Fruit fly (Drosophila melanogaster): ENCODE results near the gene lsn.

lsn gene

dm6 chr3R:21853618-21854573 is 11.1 kb upstream of the lsn start (continued):
- TF ChIP-seq CG9797 (GFP tag; optimal IDR thresholded peaks at IDR 0.05) (no peak), chn (GFP tag; optimal IDR thresholded peaks at IDR 0.05) (no peak), z (GFP tag; IDR thresholded peaks at IDR 0.05) (no peak), Pdp1 (GFP tag; optimal IDR thresholded peaks at IDR 0.05) (peak in 1 of 2 experiments; percentile 89), CG9609 (GFP tag; optimal IDR thresholded peaks at IDR 0.05) (no peak), phol (tag; optimal IDR thresholded peaks at IDR 0.05) (no peak), knrl (GFP tag; IDR thresholded peaks at IDR 0.05; ENCODE audit: partially characterized antibody) (no peak), Sry-β (GFP tag; optimal IDR thresholded peaks at IDR 0.05) (no peak), CG30431 (GFP tag; optimal IDR thresholded peaks at IDR 0.05) (no peak), Deaf1 (tag; optimal IDR thresholded peaks at IDR 0.05) (peak; percentile 55), klu (GFP tag; IDR thresholded peaks at IDR 0.05) (no peak), Dad (GFP tag; optimal IDR thresholded peaks at IDR 0.05) (no peak), slp2 (GFP tag; optimal IDR thresholded peaks at IDR 0.05) (no peak), CG2129 (GFP tag; IDR thresholded peaks at IDR 0.05; ENCODE audit: partially characterized antibody) (no peak), br (optimal IDR thresholded peaks at IDR 0.05) (no peak), run (tag; optimal IDR thresholded peaks at IDR 0.05) (peak; percentile 8), Antp (GFP tag; optimal IDR thresholded peaks at IDR 0.05) (no peak), dati (GFP tag; IDR thresholded peaks at IDR 0.05) (no peak), CG17612 (GFP tag; IDR thresholded peaks at IDR 0.05) (no peak), Jarid2 (GFP tag; optimal IDR thresholded peaks at IDR 0.05) (no peak), CG13123 (GFP tag; optimal IDR thresholded peaks at IDR 0.05) (no peak), CG11560 (tag; IDR thresholded peaks at IDR 0.05) (no peak), shn (GFP tag; optimal IDR thresholded peaks at IDR 0.05) (no peak), dysf (GFP tag; IDR thresholded peaks at IDR 0.05) (no peak), CG10979 (tag; optimal IDR thresholded peaks at IDR 0.05) (no peak), sd (tag; optimal IDR thresholded peaks at IDR 0.05) (peak; percentile 63), pho (GFP tag; optimal IDR thresholded peaks at IDR 0.05) (no peak), CG8924 (tag; optimal IDR thresholded peaks at IDR 0.05) (no peak), MESR4 (GFP tag; optimal IDR thresholded peaks at IDR 0.05) (no peak), CG11085 (GFP tag; IDR thresholded peaks at IDR 0.05) (no peak), CG11093 (GFP tag; IDR thresholded peaks at IDR 0.05) (no peak), CG4424 (GFP tag; optimal IDR thresholded peaks at IDR 0.05) (no peak), CG7928 (GFP tag; optimal IDR thresholded peaks at IDR 0.05) (no peak), jigr1 (GFP tag; IDR thresholded peaks at IDR 0.05) (no peak), HLH54F (GFP tag; optimal IDR thresholded peaks at IDR 0.05) (no peak), ci (GFP tag; IDR thresholded peaks at IDR 0.05) (peak; percentile 45; the same call in 2 of the 3 replicates), ttk (GFP tag; IDR thresholded peaks at IDR 0.05) (no peak), Rfx (GFP tag; IDR thresholded peaks at IDR 0.05) (no peak; the same call in 1 of the 2 replicates), Elba2 (GFP tag; optimal IDR thresholded peaks at IDR 0.05) (no peak), nau (GFP tag; optimal IDR thresholded peaks at IDR 0.05) (no peak), CG3838 (GFP tag; optimal IDR thresholded peaks at IDR 0.05) (no peak), aop (GFP tag; IDR thresholded peaks at IDR 0.05) (no peak), btn (GFP tag; optimal IDR thresholded peaks at IDR 0.05) (no peak), CG42726 (GFP tag; IDR thresholded peaks at IDR 0.05; ENCODE audit: partially characterized antibody) (no peak), Awh (GFP tag; IDR thresholded peaks at IDR 0.05) (0 out of 2 replicates have a peak, but pooled peaks have one; percentile 30), disco-r (GFP tag; optimal IDR thresholded peaks at IDR 0.05) (no peak), CG1529 (GFP tag; optimal IDR thresholded peaks at IDR 0.05) (no peak), bbx (GFP tag; IDR thresholded peaks at IDR 0.05; ENCODE audit: partially characterized antibody) (no peak), ATbp (GFP tag; optimal IDR thresholded peaks at IDR 0.05) (peak; percentile 50), H2.0 (GFP tag; IDR thresholded peaks at IDR 0.05) (no peak)
